Worm (Caenorhabditis elegans) whole organism, midembryonic: ENCODE measurements around the gene ldh-1.
A peak's percentile ranks its signal among the peaks of the same experiment; 100 is the strongest.

ENCODE experiments used
- T22C8.4 ChIP-seq: fragments of 200-800 bp; sonication (Bioruptor generic); IDR thresholded peaks from 2 replicates; pipeline ENCODE4 v1.3.6; 2022; ENCODE audit warnings: missing genetic modification characterization, missing compliant biosample characterization
- cog-1 ChIP-seq: sonication (generic microtip); optimal IDR thresholded peaks from 2 replicates; lab custom pipeline; 2016; ENCODE audit warnings: missing genetic modification characterization, missing compliant biosample characterization
- flt-1 ChIP-seq: fragments of 200-800 bp; sonication (Bioruptor generic); IDR thresholded peaks from 2 replicates; pipeline ENCODE4 v1.3.6; 2022; ENCODE audit warnings: missing genetic modification characterization, missing compliant biosample characterization
- klf-2 ChIP-seq: fragments of 200-800 bp; sonication (Bioruptor generic); conservative IDR thresholded peaks from 2 replicates; pipeline ENCODE4 v1.3.6; 2022; ENCODE audit warnings: missing genetic modification reagents, missing genetic modification characterization, missing compliant biosample characterization
- med-1 ChIP-seq: sonication (generic microtip); optimal IDR thresholded peaks from 2 replicates; lab custom pipeline; 2017; ENCODE audit warnings: missing genetic modification characterization, mild to moderate bottlenecking, missing compliant biosample characterization, antibody characterized with exemption, missing genetic modification reagents; ENCODE audit not compliant: insufficient read depth
- ref-1 ChIP-seq: fragments of 200-800 bp; sonication (Bioruptor generic); conservative IDR thresholded peaks from 2 replicates; pipeline ENCODE4 v1.3.6; 2022; ENCODE audit warnings: missing genetic modification reagents, missing genetic modification characterization, missing compliant biosample characterization
- tab-1 ChIP-seq: fragments of 200-800 bp; sonication (Bioruptor generic); IDR thresholded peaks from 2 replicates; pipeline ENCODE4 v1.3.6; 2022; ENCODE audit warnings: missing genetic modification characterization, missing compliant biosample characterization
- ztf-23 ChIP-seq: fragments of 200-800 bp; sonication (Bioruptor generic); IDR thresholded peaks from 2 replicates; pipeline ENCODE4 v1.3.6; 2022; ENCODE audit warnings: missing genetic modification reagents, missing genetic modification characterization, missing compliant biosample characterization
- ztf-29 ChIP-seq: fragments of 200-800 bp; sonication (Bioruptor generic); IDR thresholded peaks from 2 replicates; pipeline ENCODE4 v1.3.6; 2022; ENCODE audit warnings: missing genetic modification reagents, missing genetic modification characterization, missing compliant biosample characterization

The ldh-1 gene

DNA sequence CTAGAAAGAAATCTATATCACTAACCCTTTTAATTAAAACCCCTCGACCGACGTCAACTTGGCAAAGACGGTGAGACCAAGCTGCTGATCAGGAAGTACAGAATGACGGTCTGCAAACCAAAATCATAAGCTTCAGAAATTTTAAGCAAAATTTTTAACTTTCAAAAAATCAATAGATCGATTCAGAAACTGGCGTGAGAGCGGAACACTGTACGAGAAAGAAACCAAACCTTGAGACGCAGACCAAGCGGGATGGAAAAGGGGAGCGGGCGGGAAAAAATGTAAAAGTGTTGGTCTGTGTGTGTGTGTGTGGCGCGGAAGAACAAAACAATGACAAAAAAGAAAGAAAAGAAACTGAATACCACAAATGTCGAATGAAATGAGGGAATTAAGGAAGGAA is 24.5 kb downstream of the ldh-1 start, which contains the start of the genes F44E5.17 and gpb-1:
Gene F44E5.17, minus strand, starts transcription at position 101 of the 400 bp plus-strand sequence.
Gene gpb-1, minus strand, starts transcription at position 118 of the 400 bp plus-strand sequence.
- TF ChIP-seq flt-1 (GFP tag; lab: Robert Waterston, UW) (no peak), klf-2 (GFP tag; lab: Robert Waterston, UW) (no peak), cog-1 (tag; lab: Kevin White, UChicago) (no peak), ztf-23 (GFP tag; lab: Robert Waterston, UW) (no peak), tab-1 (GFP tag; lab: Robert Waterston, UW) (no peak), ref-1 (GFP tag; lab: Robert Waterston, UW) (no peak), med-1 (GFP tag; lab: Kevin White, UChicago) (no peak), ztf-29 (GFP tag; lab: Robert Waterston, UW) (no peak), T22C8.4 (no peak)

DNA sequence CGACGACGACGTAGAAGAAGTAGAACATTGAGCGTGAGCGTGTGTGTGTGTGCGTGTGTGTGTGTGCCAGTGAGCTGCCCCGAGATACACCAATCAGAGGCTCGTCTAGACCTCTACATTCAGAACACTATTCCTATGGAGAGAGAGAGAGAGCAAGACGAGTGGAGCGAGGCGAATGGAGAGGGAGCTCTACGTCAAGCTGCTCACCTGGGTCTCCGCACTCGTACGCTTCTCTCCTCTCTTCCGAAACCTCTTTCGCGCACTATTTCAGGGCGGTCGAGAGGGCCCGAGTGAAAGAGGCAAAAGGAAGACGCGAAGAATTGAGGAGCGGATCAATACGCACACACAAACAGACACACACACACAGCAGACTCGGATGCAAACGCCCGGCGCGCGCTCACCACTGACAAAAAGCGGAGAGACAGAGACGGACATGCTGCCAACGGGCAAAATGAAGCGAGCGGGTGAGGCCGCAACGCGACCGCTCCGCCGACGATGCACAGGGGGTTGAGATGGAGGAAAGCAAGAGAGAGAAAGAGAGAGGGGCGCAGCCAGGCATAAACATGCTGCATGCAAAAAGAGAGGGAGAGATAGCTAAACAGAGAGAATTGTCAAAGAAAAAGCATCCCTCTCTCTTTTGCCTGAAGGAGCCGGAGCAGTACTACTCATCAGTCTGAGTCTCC is 25.6 kb downstream of the ldh-1 start:
- TF ChIP-seq tab-1 (GFP tag; lab: Robert Waterston, UW), result no peak
- no peak for TF ChIP-seq klf-2 (GFP tag; lab: Robert Waterston, UW)
- peak; percentile 93 for TF ChIP-seq cog-1 (tag; lab: Kevin White, UChicago)
- TF ChIP-seq med-1 (GFP tag; lab: Kevin White, UChicago), result no peak
- TF ChIP-seq T22C8.4, result peak; percentile 86
- peak; percentile 65; the same call in 1 of the 2 replicates for TF ChIP-seq ztf-23 (GFP tag; lab: Robert Waterston, UW)
- TF ChIP-seq flt-1 (GFP tag; lab: Robert Waterston, UW), result peak; percentile 61; the same call in 1 of the 2 replicates
- no peak for TF ChIP-seq ref-1 (GFP tag; lab: Robert Waterston, UW)

DNA sequence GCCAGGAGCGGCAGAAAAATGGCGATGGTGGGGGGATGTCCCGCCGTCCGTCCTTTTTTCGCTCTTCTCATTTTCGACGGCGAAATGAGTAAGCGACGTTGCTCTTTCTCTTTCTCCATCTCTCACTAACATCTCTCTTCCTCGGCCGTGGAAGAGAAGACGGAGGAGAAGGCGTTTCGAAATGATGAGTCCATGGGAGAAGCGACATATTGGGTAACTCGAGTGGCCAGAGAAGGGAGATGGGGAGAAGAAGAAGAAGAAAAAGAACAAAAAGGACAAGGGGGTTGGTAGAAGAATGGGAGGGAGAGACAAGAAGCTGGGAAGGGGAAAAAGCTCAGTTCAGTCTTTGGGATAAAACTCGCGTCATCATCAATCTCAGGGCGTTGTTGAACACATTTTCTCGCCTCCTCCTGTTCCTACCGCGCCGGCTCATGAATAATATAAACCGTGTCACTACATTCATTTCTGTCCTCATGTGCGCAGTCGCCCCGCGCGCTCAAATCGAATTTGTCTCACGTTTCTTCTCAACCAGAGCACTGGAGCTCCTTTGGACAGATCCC is 27.7 kb downstream of the ldh-1 start:
- TF ChIP-seq ref-1 (GFP tag; lab: Robert Waterston, UW) (no peak), ztf-23 (GFP tag; lab: Robert Waterston, UW) (0 out of 2 replicates have a peak, but pooled peaks have one; percentile 53)

ce11 chrII:11753186-11753585 is 29.2 kb downstream of the ldh-1 start:
- TF ChIP-seq klf-2 (GFP tag; lab: Robert Waterston, UW), result no peak
- TF ChIP-seq T22C8.4, result no peak
- no peak for TF ChIP-seq med-1 (GFP tag; lab: Kevin White, UChicago)

DNA sequence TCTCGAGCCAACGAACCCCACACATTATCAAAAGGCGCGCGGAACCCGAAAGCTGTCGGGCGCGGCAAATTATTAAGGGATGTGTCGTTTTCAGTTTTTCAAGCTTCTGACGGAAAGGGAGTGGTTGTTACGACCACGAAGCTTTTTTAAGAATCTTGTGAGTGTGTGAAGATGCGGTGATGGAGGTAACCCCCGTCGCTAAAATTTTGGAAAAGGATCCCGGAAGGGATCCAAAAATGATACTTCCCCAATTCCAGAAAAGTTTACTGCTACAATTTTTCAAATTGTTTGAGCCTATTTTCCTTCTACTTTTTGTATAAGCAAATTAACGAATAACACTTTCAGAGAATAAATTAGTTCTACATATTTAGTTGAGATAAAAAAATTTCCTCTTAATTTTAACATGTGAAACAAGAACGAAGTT is 32.7 kb downstream of the ldh-1 start:
- TF ChIP-seq cog-1 (tag; lab: Kevin White, UChicago) (no peak), ztf-29 (GFP tag; lab: Robert Waterston, UW) (no peak), ref-1 (GFP tag; lab: Robert Waterston, UW) (no peak), med-1 (GFP tag; lab: Kevin White, UChicago) (no peak), tab-1 (GFP tag; lab: Robert Waterston, UW) (no peak), T22C8.4 (no peak), ztf-23 (GFP tag; lab: Robert Waterston, UW) (no peak), klf-2 (GFP tag; lab: Robert Waterston, UW) (no peak), flt-1 (GFP tag; lab: Robert Waterston, UW) (no peak)

DNA sequence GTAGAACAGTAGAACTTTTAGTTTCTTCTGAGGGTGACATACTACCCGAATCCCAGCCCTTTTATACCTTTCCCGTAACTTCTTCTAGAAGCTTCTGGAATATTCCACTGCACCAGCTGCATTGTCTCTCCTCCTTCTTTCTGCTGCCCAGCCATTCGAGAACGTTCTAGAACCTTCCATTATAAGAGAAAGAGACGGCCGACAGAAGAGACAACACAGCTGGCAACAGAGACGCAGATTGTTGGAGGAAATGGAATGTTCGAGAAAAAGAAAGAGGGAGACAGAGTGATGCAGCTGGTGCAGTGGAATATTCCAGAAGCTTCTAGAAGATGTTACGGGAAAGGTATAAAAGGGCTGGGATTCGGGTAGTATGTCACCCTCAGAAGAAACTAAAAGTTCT is 35.3 kb downstream of the ldh-1 start, which contains the start of the genes F44E5.4 and F44E5.5:
Gene F44E5.4, minus strand, starts transcription at position 35 of the 400 bp plus-strand sequence.
Gene F44E5.5, plus strand, starts transcription at position 386 of the 400 bp plus-strand sequence.
- peak; percentile 91 for TF ChIP-seq ztf-23 (GFP tag; lab: Robert Waterston, UW)
- TF ChIP-seq cog-1 (tag; lab: Kevin White, UChicago), result peak; percentile 66
- peak; percentile 66 for TF ChIP-seq T22C8.4
- TF ChIP-seq tab-1 (GFP tag; lab: Robert Waterston, UW), result peak; percentile 61; the same call in 1 of the 2 replicates
- TF ChIP-seq klf-2 (GFP tag; lab: Robert Waterston, UW), result peak; percentile 79
- TF ChIP-seq flt-1 (GFP tag; lab: Robert Waterston, UW), result peak; percentile 97
- peak; percentile 72 for TF ChIP-seq ztf-29 (GFP tag; lab: Robert Waterston, UW)
- peak; percentile 50; the same call in 1 of the 2 replicates for TF ChIP-seq ref-1 (GFP tag; lab: Robert Waterston, UW)

DNA sequence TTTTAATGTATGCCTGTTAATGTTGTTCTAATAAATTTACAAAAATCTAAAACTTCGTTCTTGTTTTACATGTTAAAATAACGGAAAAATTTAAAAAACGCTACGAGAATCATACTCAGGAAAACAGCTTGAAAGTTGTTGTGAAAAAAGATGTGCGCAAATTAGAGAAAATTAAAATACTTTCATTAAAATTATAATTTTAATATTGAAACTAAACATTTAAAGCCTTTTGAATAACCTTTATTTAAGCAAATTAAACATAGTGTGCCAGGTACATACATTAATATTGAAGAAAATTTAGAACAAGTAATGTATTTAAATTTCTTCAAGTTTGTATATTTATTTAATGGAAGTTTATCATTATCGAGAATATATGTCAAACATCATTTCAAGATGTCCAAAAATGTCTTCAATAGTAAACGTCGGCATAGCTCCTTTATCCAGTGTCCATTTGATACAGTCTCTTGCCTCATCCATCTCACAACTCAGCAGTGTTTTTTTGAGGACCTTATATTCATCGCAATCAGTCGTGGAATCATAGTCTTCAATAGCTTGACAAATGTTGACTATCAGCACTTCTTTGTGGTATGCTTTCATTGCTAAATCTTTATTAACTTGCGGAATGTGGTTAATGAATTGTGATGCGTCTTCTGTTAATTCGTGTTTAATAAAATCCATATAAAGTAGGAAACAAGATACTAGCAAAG is 38.0 kb downstream of the ldh-1 start:
- TF ChIP-seq klf-2 (GFP tag; lab: Robert Waterston, UW) (no peak), ztf-23 (GFP tag; lab: Robert Waterston, UW) (no peak), tab-1 (GFP tag; lab: Robert Waterston, UW) (no peak)

DNA sequence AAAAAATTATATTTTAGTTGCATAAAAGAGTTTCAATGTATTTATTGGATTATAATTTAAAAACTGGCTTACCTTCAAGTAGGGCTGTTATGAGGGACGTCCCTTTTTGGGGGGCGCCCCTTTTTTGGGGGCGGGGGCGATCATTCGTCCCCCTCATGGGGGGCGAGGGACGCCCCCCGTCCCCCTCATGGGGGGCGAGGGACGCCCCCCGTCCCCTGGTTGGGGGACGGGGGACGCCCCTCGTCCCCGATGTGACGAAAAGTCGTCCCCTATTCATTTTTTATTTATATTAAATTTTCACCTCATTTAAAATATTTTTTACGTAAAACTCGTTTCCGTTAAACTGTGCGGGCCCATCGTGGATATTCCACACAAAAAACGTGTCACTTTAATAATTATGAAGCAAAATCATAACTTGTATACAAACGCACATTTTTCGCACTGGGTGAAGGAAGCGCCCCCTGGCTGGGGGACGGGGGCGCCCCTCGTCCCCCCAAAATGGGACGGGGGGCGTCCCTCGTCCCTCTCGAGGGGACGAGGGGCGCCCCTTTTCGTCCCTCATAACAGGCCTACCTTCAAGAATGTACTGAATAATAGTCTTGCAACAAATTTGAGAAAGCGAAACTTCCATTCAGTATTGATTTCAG is 41.6 kb downstream of the ldh-1 start:
- TF ChIP-seq tab-1 (GFP tag; lab: Robert Waterston, UW), result 0 out of 2 replicates have a peak, but pooled peaks have one; percentile 28
- TF ChIP-seq cog-1 (tag; lab: Kevin White, UChicago), result no peak
- TF ChIP-seq ref-1 (GFP tag; lab: Robert Waterston, UW), result no peak
- no peak for TF ChIP-seq med-1 (GFP tag; lab: Kevin White, UChicago)

- TF ChIP-seq ztf-23 (GFP tag; lab: Robert Waterston, UW) (no peak), med-1 (GFP tag; lab: Kevin White, UChicago) (no peak), tab-1 (GFP tag; lab: Robert Waterston, UW) (no peak)
Observed at ce11 chrII:11766472-11766871, 42.5 kb downstream of the ldh-1 start, which contains the start of gene F44E5.2. TSS of gene F44E5.2 (plus strand) at chrII:11766772.
